Worm (Caenorhabditis elegans): ENCODE data around the gene swsn-7.

swsn-7 gene

DNA sequence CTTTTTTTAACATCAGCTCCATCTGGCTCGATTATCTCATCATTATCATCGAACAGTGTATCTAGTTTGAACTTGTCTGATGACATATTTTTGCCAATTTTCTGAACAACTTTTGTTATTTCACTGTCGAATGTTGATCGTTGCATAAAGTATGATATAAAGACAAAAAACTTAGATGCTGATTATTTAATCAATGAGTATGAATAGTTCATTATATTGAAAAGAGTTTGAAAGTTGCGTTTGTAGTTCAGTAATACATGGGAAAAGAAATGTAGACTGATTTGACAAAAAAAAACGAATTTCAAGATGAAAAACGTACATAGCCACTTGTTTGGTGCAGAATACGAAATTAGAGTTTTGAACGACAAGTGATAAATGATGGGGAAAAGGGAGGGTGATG is 5.1 kb downstream of the swsn-7 start, which contains the start of gene hda-2:
Gene hda-2, minus strand, starts transcription at position 101 of the 400 bp plus-strand sequence.
- TF ChIP-seq aly-2 (tag; optimal IDR thresholded peaks at IDR 0.05) (no peak), fos-1 (tag; optimal IDR thresholded peaks at IDR 0.05) (no peak), ceh-16 (tag; optimal IDR thresholded peaks at IDR 0.05) (no peak), mdl-1 (tag; optimal IDR thresholded peaks at IDR 0.05) (no peak), nhr-28 (tag; optimal IDR thresholded peaks at IDR 0.05) (no peak), fkh-2 (tag; optimal IDR thresholded peaks at IDR 0.05) (no peak), nhr-77 (tag; optimal IDR thresholded peaks at IDR 0.05) (no peak), jun-1 (tag; optimal IDR thresholded peaks at IDR 0.05) (no peak), elt-2 (tag; optimal IDR thresholded peaks at IDR 0.05) (no peak), pqm-1 (tag; optimal IDR thresholded peaks at IDR 0.05) (no peak)

DNA sequence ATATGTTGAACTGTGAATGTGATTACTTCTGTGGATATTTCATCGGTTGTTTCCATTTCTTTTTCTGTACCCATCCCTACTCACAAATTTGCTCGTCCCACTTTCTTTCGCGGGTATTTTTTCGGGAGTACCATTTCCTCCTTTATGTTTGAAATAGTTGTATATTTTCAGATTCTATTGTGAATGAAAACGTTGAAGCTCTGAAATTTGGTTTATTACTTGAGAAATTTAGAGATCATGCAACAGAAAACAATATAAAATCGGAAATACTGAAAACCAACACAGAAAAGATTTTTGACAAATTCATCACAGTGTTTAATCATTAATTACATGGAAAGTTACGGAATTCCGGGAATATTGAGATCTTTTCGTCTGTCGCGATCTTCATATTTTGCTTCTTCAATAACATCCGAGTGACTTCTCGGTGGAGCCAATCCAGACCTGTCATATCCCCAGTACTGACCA is 7.0 kb downstream of the swsn-7 start:
- TF ChIP-seq nhr-23 (tag; optimal IDR thresholded peaks at IDR 0.05) (peak; percentile 6), mml-1 (tag; optimal IDR thresholded peaks at IDR 0.05) (no peak), nhr-25 (tag; optimal IDR thresholded peaks at IDR 0.05) (peak; percentile 21), nhr-43 (tag; optimal IDR thresholded peaks at IDR 0.05; ENCODE audit: poor library complexity, severe bottlenecking) (peak; percentile 34), ztf-4 (tag; optimal IDR thresholded peaks at IDR 0.05) (peak; percentile 73), sea-2 (GFP tag; optimal IDR thresholded peaks at IDR 0.05) (no peak), hmg-11 (tag; optimal IDR thresholded peaks at IDR 0.05) (no peak), elt-2 (tag; optimal IDR thresholded peaks at IDR 0.05) (peak; percentile 6), elt-3 (tag; optimal IDR thresholded peaks at IDR 0.05) (no peak), R02D3.7 (tag; optimal IDR thresholded peaks at IDR 0.05) (no peak), skn-1 (tag; optimal IDR thresholded peaks at IDR 0.05) (no peak), snpc-4 (tag; optimal IDR thresholded peaks at IDR 0.05) (no peak), ama-1 (optimal IDR thresholded peaks at IDR 0.05) (peak; percentile 42)

DNA sequence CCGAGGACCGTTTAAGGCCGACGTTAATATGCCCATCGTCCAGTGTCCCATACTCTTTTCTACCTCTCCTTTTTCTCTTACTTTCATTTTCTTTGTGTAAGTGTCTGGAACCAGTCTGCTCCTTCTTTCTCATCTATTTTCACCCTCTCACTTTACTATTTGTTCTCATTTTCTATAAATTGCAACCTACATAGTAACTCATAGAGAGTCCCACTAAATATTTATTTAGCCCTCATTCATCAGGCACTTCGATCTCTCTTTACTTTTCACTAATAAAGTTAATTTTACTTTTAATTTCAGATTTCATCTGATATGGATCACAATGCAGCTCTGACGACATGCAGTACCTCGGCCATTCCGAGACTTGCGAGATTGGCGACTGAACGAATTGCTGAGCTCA is 10.2 kb downstream of the swsn-7 start, which contains the start of gene zyg-11:
Gene zyg-11, plus strand, starts transcription at position 301 of the 400 bp plus-strand sequence.
- no peak for TF ChIP-seq unc-62 (GFP tag; optimal IDR thresholded peaks at IDR 0.05)
- no peak for TF ChIP-seq eor-1 (tag; optimal IDR thresholded peaks at IDR 0.05)
- peak; percentile 7 for TF ChIP-seq pha-4 (tag; optimal IDR thresholded peaks at IDR 0.05)
- TF ChIP-seq nhr-77 (tag; optimal IDR thresholded peaks at IDR 0.05) = no peak
- TF ChIP-seq egl-5 (tag; optimal IDR thresholded peaks at IDR 0.05) = no peak
- TF ChIP-seq lin-15B (tag; optimal IDR thresholded peaks at IDR 0.05) = peak; percentile 63

- TF ChIP-seq R02D3.7 (tag; optimal IDR thresholded peaks at IDR 0.05) (no peak), ztf-4 (tag; optimal IDR thresholded peaks at IDR 0.05) (no peak), elt-3 (tag; optimal IDR thresholded peaks at IDR 0.05) (peak in 2 of 3 experiments; percentile 46 to 59), ceh-16 (tag; optimal IDR thresholded peaks at IDR 0.05) (no peak), jun-1 (tag; optimal IDR thresholded peaks at IDR 0.05) (peak; percentile 83), mdl-1 (tag; optimal IDR thresholded peaks at IDR 0.05) (peak; percentile 73), unc-39 (tag; optimal IDR thresholded peaks at IDR 0.05) (no peak), nhr-25 (tag; optimal IDR thresholded peaks at IDR 0.05) (peak; percentile 93), ceh-28 (tag; optimal IDR thresholded peaks at IDR 0.05) (peak; percentile 34), elt-2 (tag; optimal IDR thresholded peaks at IDR 0.05) (peak; percentile 89), nhr-43 (tag; optimal IDR thresholded peaks at IDR 0.05; ENCODE audit: poor library complexity, severe bottlenecking) (peak; percentile 91), nfya-1 (tag; optimal IDR thresholded peaks at IDR 0.05; ENCODE audit: insufficient read depth) (peak; percentile 49), nhr-237 (tag; optimal IDR thresholded peaks at IDR 0.05) (no peak), pqm-1 (tag; optimal IDR thresholded peaks at IDR 0.05) (peak; percentile 96), lsy-12 (tag; optimal IDR thresholded peaks at IDR 0.05) (peak; percentile 77), pha-4 (tag; optimal IDR thresholded peaks at IDR 0.05) (peak; percentile 32), skn-1 (tag; optimal IDR thresholded peaks at IDR 0.05) (no peak), fkh-10 (GFP tag; optimal IDR thresholded peaks at IDR 0.05) (no peak), nhr-23 (tag; optimal IDR thresholded peaks at IDR 0.05) (peak; percentile 96), ama-1 (optimal IDR thresholded peaks at IDR 0.05) (peak; percentile 57), tbx-2 (tag; optimal IDR thresholded peaks at IDR 0.05) (peak; percentile 26)
Observed at ce11 chrII:8016761-8017160, 10.8 kb downstream of the swsn-7 start.

DNA sequence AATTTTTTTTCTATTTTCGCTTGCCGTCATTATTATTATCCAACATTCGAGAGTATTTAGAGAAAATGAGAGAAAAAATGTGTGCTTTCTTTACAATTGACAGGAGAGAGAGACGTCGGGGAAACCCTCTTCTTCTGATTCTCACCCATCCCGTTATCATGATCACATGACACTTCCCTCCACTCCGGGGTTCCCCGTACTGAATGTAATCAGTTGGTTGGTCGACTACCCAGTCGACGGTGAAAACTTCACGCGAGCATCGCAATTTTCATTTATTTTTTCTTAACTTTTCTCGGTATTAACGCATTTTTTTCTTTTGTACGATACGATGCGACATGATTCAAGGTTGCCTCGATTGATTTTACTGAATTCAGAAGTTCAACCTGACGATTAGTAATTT is 11.4 kb downstream of the swsn-7 start:
- TF ChIP-seq ama-1 (optimal IDR thresholded peaks at IDR 0.05) (peak; percentile 81), pha-4 (tag; optimal IDR thresholded peaks at IDR 0.05) (peak; percentile 23), nhr-11 (tag; optimal IDR thresholded peaks at IDR 0.05) (no peak), elt-2 (tag; optimal IDR thresholded peaks at IDR 0.05) (peak; percentile 68), nfya-1 (tag; optimal IDR thresholded peaks at IDR 0.05; ENCODE audit: insufficient read depth) (peak; percentile 57), nhr-43 (tag; optimal IDR thresholded peaks at IDR 0.05; ENCODE audit: poor library complexity, severe bottlenecking) (peak; percentile 47), eor-1 (tag; optimal IDR thresholded peaks at IDR 0.05) (no peak), nhr-76 (tag; optimal IDR thresholded peaks at IDR 0.05) (no peak), ztf-4 (tag; optimal IDR thresholded peaks at IDR 0.05) (no peak), skn-1 (tag; optimal IDR thresholded peaks at IDR 0.05) (no peak), ceh-28 (tag; optimal IDR thresholded peaks at IDR 0.05) (peak; percentile 4), zag-1 (tag; optimal IDR thresholded peaks at IDR 0.05) (no peak), nhr-12 (tag; optimal IDR thresholded peaks at IDR 0.05) (no peak), elt-3 (tag; optimal IDR thresholded peaks at IDR 0.05) (peak in 1 of 3 experiments; percentile 5), unc-62 (GFP tag; optimal IDR thresholded peaks at IDR 0.05) (no peak), nhr-23 (tag; optimal IDR thresholded peaks at IDR 0.05) (peak; percentile 1), jun-1 (tag; optimal IDR thresholded peaks at IDR 0.05) (peak; percentile 26), pqm-1 (tag; optimal IDR thresholded peaks at IDR 0.05) (peak; percentile 70)
